Fruit fly (Drosophila melanogaster) S2 (cell line): ENCODE measurements around the gene CG6753.

ENCODE experiments used
- CG8478 ChIP-seq: fragments of >200 bp; optimal IDR thresholded peaks from 2 replicates; lab custom pipeline; 2018
- CTCF ChIP-seq, 2 experiments: fragments of >200 bp; optimal IDR thresholded peaks; 2 replicates each; lab custom pipeline; 2018

dm6 chr3R:12662531-12662930, 20.2 kb upstream of the CG6753 start, which contains the start of gene CG14395:
- TF ChIP-seq CG8478 (lab: Kevin White, UChicago) (no peak), CTCF (optimal IDR thresholded peaks at IDR 0.05; lab: Kevin White, UChicago) (no peak)
